Worm (Caenorhabditis elegans) whole organism, mixed stage, embryonic: ENCODE measurements around the gene Y105C5A.1268.

Experiments used
- bed-3 ChIP-seq: fragments of 200-800 bp; sonication (Bioruptor generic); optimal IDR thresholded peaks from 3 replicates; lab custom pipeline; 2018; ENCODE audit warnings: mild to moderate bottlenecking, missing genetic modification characterization, moderate library complexity, missing compliant biosample characterization
- ces-1 ChIP-seq: fragments of 150-350 bp; optimal IDR thresholded peaks from 2 replicates; lab custom pipeline; 2014; ENCODE audit warnings: missing biosample characterization, missing genetic modification reagents, missing genetic modification characterization
- elt-1 ChIP-seq: sonication (generic microtip); optimal IDR thresholded peaks from 2 replicates; lab custom pipeline; 2017; ENCODE audit warnings: missing genetic modification characterization, mild to moderate bottlenecking, missing compliant biosample characterization, antibody characterized with exemption, moderate library complexity, borderline replicate concordance; ENCODE audit not compliant: insufficient read depth
- nhr-12 ChIP-seq: fragments of 150-350 bp; optimal IDR thresholded peaks from 2 replicates; lab custom pipeline; 2014; ENCODE audit warnings: missing biosample characterization, missing genetic modification characterization

- TF ChIP-seq ces-1 (no peak), nhr-12 (tag; lab: Kevin White, UChicago) (no peak), bed-3 (no peak), elt-1 (tag; lab: Kevin White, UChicago) (no peak)
These were observed 42.5 kb upstream of the Y105C5A.1268 start, which contains the start of gene Y105C5A.15 for ce11 chrIV:15688524-15689479.
